Fruit fly (Drosophila melanogaster): ENCODE results near the gene CG33337.

Gene CG33337

dm6 chr3R:23592669-23593068 lies at the start of gene CG33337:
Gene CG33337, minus strand, starts transcription at chr3R:23592769.
- TF ChIP-seq h (optimal IDR thresholded peaks at IDR 0.05) (no peak), insv (optimal IDR thresholded peaks at IDR 0.05) (no peak), Sin3A (optimal IDR thresholded peaks at IDR 0.05) (no peak), psq (optimal IDR thresholded peaks at IDR 0.05) (no peak), ttk (optimal IDR thresholded peaks at IDR 0.05) (no peak), Myc (optimal IDR thresholded peaks at IDR 0.05) (no peak)

- TF ChIP-seq h (optimal IDR thresholded peaks at IDR 0.05) (no peak), insv (optimal IDR thresholded peaks at IDR 0.05) (no peak), Myc (optimal IDR thresholded peaks at IDR 0.05) (no peak), ttk (optimal IDR thresholded peaks at IDR 0.05) (no peak), Sin3A (optimal IDR thresholded peaks at IDR 0.05) (no peak), psq (optimal IDR thresholded peaks at IDR 0.05) (no peak)
These were observed 47.0 kb upstream of the CG33337 start for dm6 chr3R:23639583-23639982.

- TF ChIP-seq ttk (optimal IDR thresholded peaks at IDR 0.05) (no peak), psq (optimal IDR thresholded peaks at IDR 0.05) (no peak), insv (optimal IDR thresholded peaks at IDR 0.05) (no peak), Sin3A (optimal IDR thresholded peaks at IDR 0.05) (no peak), h (optimal IDR thresholded peaks at IDR 0.05) (no peak), Myc (optimal IDR thresholded peaks at IDR 0.05) (no peak)
These were observed 45.8 kb upstream of the CG33337 start for dm6 chr3R:23638351-23638750.

- no peak for TF ChIP-seq Sin3A (optimal IDR thresholded peaks at IDR 0.05)
- no peak for TF ChIP-seq Myc (optimal IDR thresholded peaks at IDR 0.05)
- no peak for TF ChIP-seq ttk (optimal IDR thresholded peaks at IDR 0.05)
- no peak for TF ChIP-seq h (optimal IDR thresholded peaks at IDR 0.05)
- no peak for TF ChIP-seq insv (optimal IDR thresholded peaks at IDR 0.05)
- TF ChIP-seq psq (optimal IDR thresholded peaks at IDR 0.05): no peak
These were observed 44.7 kb upstream of the CG33337 start for dm6 chr3R:23637277-23637676.

- TF ChIP-seq ttk (optimal IDR thresholded peaks at IDR 0.05) (no peak), insv (optimal IDR thresholded peaks at IDR 0.05) (no peak), psq (optimal IDR thresholded peaks at IDR 0.05) (no peak), h (optimal IDR thresholded peaks at IDR 0.05) (no peak), Sin3A (optimal IDR thresholded peaks at IDR 0.05) (no peak), Myc (optimal IDR thresholded peaks at IDR 0.05) (no peak)
These were observed 42.2 kb upstream of the CG33337 start for dm6 chr3R:23634789-23635188.

- no peak for TF ChIP-seq Sin3A (optimal IDR thresholded peaks at IDR 0.05)
- TF ChIP-seq psq (optimal IDR thresholded peaks at IDR 0.05): no peak
- no peak for TF ChIP-seq Myc (optimal IDR thresholded peaks at IDR 0.05)
- TF ChIP-seq ttk (optimal IDR thresholded peaks at IDR 0.05): no peak
- no peak for TF ChIP-seq h (optimal IDR thresholded peaks at IDR 0.05)
- TF ChIP-seq insv (optimal IDR thresholded peaks at IDR 0.05): no peak
These were observed 37.0 kb upstream of the CG33337 start for dm6 chr3R:23629572-23629971.

- TF ChIP-seq Sin3A (optimal IDR thresholded peaks at IDR 0.05) (no peak), ttk (optimal IDR thresholded peaks at IDR 0.05) (no peak), Myc (optimal IDR thresholded peaks at IDR 0.05) (no peak), psq (optimal IDR thresholded peaks at IDR 0.05) (no peak), insv (optimal IDR thresholded peaks at IDR 0.05) (no peak)
These were observed 34.6 kb upstream of the CG33337 start for dm6 chr3R:23627140-23627539.

dm6 chr3R:23622961-23623360 lies 30.4 kb upstream of the CG33337 start:
- no peak for TF ChIP-seq psq (optimal IDR thresholded peaks at IDR 0.05)
- no peak for TF ChIP-seq Myc (optimal IDR thresholded peaks at IDR 0.05)
- TF ChIP-seq h (optimal IDR thresholded peaks at IDR 0.05): no peak
- TF ChIP-seq ttk (optimal IDR thresholded peaks at IDR 0.05): no peak
- no peak for TF ChIP-seq Sin3A (optimal IDR thresholded peaks at IDR 0.05)
- TF ChIP-seq insv (optimal IDR thresholded peaks at IDR 0.05): no peak

dm6 chr3R:23612121-23612520 lies 19.6 kb upstream of the CG33337 start:
- TF ChIP-seq ttk (optimal IDR thresholded peaks at IDR 0.05) (no peak), insv (optimal IDR thresholded peaks at IDR 0.05) (no peak), Myc (optimal IDR thresholded peaks at IDR 0.05) (no peak), psq (optimal IDR thresholded peaks at IDR 0.05) (no peak), h (optimal IDR thresholded peaks at IDR 0.05) (no peak), Sin3A (optimal IDR thresholded peaks at IDR 0.05) (no peak)

dm6 chr3R:23605315-23605881 lies 12.8 kb upstream of the CG33337 start, which contains the start of gene CG10184:
Gene CG10184, minus strand, starts transcription at chr3R:23605495.
- TF ChIP-seq Sin3A (optimal IDR thresholded peaks at IDR 0.05) (no peak), psq (optimal IDR thresholded peaks at IDR 0.05) (no peak), Myc (optimal IDR thresholded peaks at IDR 0.05) (no peak), h (optimal IDR thresholded peaks at IDR 0.05) (no peak), ttk (optimal IDR thresholded peaks at IDR 0.05) (no peak), insv (optimal IDR thresholded peaks at IDR 0.05) (no peak)

- no peak for TF ChIP-seq ttk (optimal IDR thresholded peaks at IDR 0.05)
- TF ChIP-seq insv (optimal IDR thresholded peaks at IDR 0.05): no peak
- TF ChIP-seq Sin3A (optimal IDR thresholded peaks at IDR 0.05): no peak
- no peak for TF ChIP-seq h (optimal IDR thresholded peaks at IDR 0.05)
- TF ChIP-seq psq (optimal IDR thresholded peaks at IDR 0.05): no peak
- no peak for TF ChIP-seq Myc (optimal IDR thresholded peaks at IDR 0.05)
These were observed 8.8 kb upstream of the CG33337 start for dm6 chr3R:23601346-23601817.

dm6 chr3R:23598934-23599333 lies 6.4 kb upstream of the CG33337 start, which contains the start of gene CG10183:
Gene CG10183, minus strand, starts transcription at chr3R:23599034.
- no peak for TF ChIP-seq Myc (optimal IDR thresholded peaks at IDR 0.05)
- no peak for TF ChIP-seq Sin3A (optimal IDR thresholded peaks at IDR 0.05)
- no peak for TF ChIP-seq h (optimal IDR thresholded peaks at IDR 0.05)
- no peak for TF ChIP-seq ttk (optimal IDR thresholded peaks at IDR 0.05)
- no peak for TF ChIP-seq psq (optimal IDR thresholded peaks at IDR 0.05)
- TF ChIP-seq insv (optimal IDR thresholded peaks at IDR 0.05): no peak

dm6 chr3R:23596173-23596572 lies 3.6 kb upstream of the CG33337 start, which contains the start of gene CG16723:
Gene CG16723, minus strand, starts transcription at chr3R:23596273.
- no peak for TF ChIP-seq h (optimal IDR thresholded peaks at IDR 0.05)
- TF ChIP-seq psq (optimal IDR thresholded peaks at IDR 0.05): no peak
- TF ChIP-seq insv (optimal IDR thresholded peaks at IDR 0.05): no peak
- TF ChIP-seq ttk (optimal IDR thresholded peaks at IDR 0.05): no peak
- TF ChIP-seq Myc (optimal IDR thresholded peaks at IDR 0.05): no peak
- no peak for TF ChIP-seq Sin3A (optimal IDR thresholded peaks at IDR 0.05)

Measured in Kc167 (cell line).